Worm (Caenorhabditis elegans) whole organism, mixed stage, embryonic: ENCODE data around the gene mrpl-51.

Experiments
- M03D4.4 ChIP-seq: sonication (generic microtip); optimal IDR thresholded peaks from 2 replicates; lab custom pipeline; 2017; ENCODE audit warnings: mild to moderate bottlenecking, missing genetic modification characterization, missing compliant biosample characterization
- bed-3 ChIP-seq: fragments of 200-800 bp; sonication (Bioruptor generic); optimal IDR thresholded peaks from 3 replicates; lab custom pipeline; 2018; ENCODE audit warnings: mild to moderate bottlenecking, missing genetic modification characterization, moderate library complexity, missing compliant biosample characterization
- ceh-39 ChIP-seq: fragments of 150-350 bp; optimal IDR thresholded peaks from 2 replicates; lab custom pipeline; 2014; ENCODE audit warnings: missing biosample characterization, missing genetic modification characterization
- ceh-83 ChIP-seq: fragments of 200-800 bp; sonication (Bioruptor generic); optimal IDR thresholded peaks from 2 replicates; lab custom pipeline; 2018; ENCODE audit warnings: mild to moderate bottlenecking, missing genetic modification characterization, missing compliant biosample characterization
- cnd-1 ChIP-seq: fragments of 200-800 bp; sonication (Bioruptor generic); optimal IDR thresholded peaks from 2 replicates; lab custom pipeline; 2018; ENCODE audit warnings: mild to moderate bottlenecking, missing genetic modification characterization, missing compliant biosample characterization
- drap-1 ChIP-seq: fragments of 200-800 bp; sonication (Bioruptor generic); optimal IDR thresholded peaks from 3 replicates; lab custom pipeline; 2018; ENCODE audit warnings: mild to moderate bottlenecking, missing genetic modification characterization, missing compliant biosample characterization
- elt-1 ChIP-seq: sonication (generic microtip); optimal IDR thresholded peaks from 2 replicates; lab custom pipeline; 2017; ENCODE audit warnings: missing genetic modification characterization, mild to moderate bottlenecking, missing compliant biosample characterization, antibody characterized with exemption, moderate library complexity, borderline replicate concordance; ENCODE audit not compliant: insufficient read depth
- elt-3 ChIP-seq: fragments of 150-350 bp; optimal IDR thresholded peaks from 2 replicates; lab custom pipeline; 2014; ENCODE audit warnings: missing biosample characterization, missing genetic modification characterization
- ham-2 ChIP-seq: fragments of 200-800 bp; sonication (Bioruptor generic); optimal IDR thresholded peaks from 2 replicates; lab custom pipeline; 2018; ENCODE audit warnings: mild to moderate bottlenecking, missing genetic modification characterization, missing compliant biosample characterization
- hlh-1 ChIP-seq: fragments of 150-350 bp; optimal IDR thresholded peaks from 2 replicates; lab custom pipeline; 2014; ENCODE audit warnings: missing biosample characterization, missing genetic modification reagents, missing genetic modification characterization
- lin-32 ChIP-seq: fragments of 200-800 bp; sonication (Bioruptor generic); optimal IDR thresholded peaks from 2 replicates; lab custom pipeline; 2018; ENCODE audit warnings: mild to moderate bottlenecking, missing genetic modification characterization, missing compliant biosample characterization
- lsy-2 ChIP-seq: fragments of 150-350 bp; optimal IDR thresholded peaks from 2 replicates; lab custom pipeline; 2014; ENCODE audit warnings: missing biosample characterization, missing genetic modification characterization
- mab-5 ChIP-seq: fragments of 150-350 bp; optimal IDR thresholded peaks from 2 replicates; lab custom pipeline; 2014; ENCODE audit warnings: missing biosample characterization, missing genetic modification characterization
- mls-2 ChIP-seq: sonication (generic microtip); optimal IDR thresholded peaks from 2 replicates; lab custom pipeline; 2016; ENCODE audit warnings: mild to moderate bottlenecking, missing genetic modification characterization, moderate library complexity, missing compliant biosample characterization
- nhr-12 ChIP-seq: fragments of 150-350 bp; optimal IDR thresholded peaks from 2 replicates; lab custom pipeline; 2014; ENCODE audit warnings: missing biosample characterization, missing genetic modification characterization
- nhr-2 ChIP-seq: fragments of 150-350 bp; optimal IDR thresholded peaks from 2 replicates; lab custom pipeline; 2014; ENCODE audit warnings: missing biosample characterization, missing genetic modification characterization
- nhr-237 ChIP-seq: fragments of 150-350 bp; optimal IDR thresholded peaks from 2 replicates; lab custom pipeline; 2014; ENCODE audit warnings: missing biosample characterization, missing genetic modification characterization
- nhr-28 ChIP-seq: fragments of 150-350 bp; optimal IDR thresholded peaks from 2 replicates; lab custom pipeline; 2014; ENCODE audit warnings: missing biosample characterization, missing genetic modification characterization
- pha-4 ChIP-seq: fragments of 150-350 bp; optimal IDR thresholded peaks from 2 replicates; lab custom pipeline; 2018; ENCODE audit warnings: missing biosample characterization, missing genetic modification reagents, missing genetic modification characterization
- sem-2 ChIP-seq: fragments of 200-800 bp; sonication (Bioruptor generic); optimal IDR thresholded peaks from 2 replicates; lab custom pipeline; 2018; ENCODE audit warnings: mild to moderate bottlenecking, missing genetic modification characterization, missing compliant biosample characterization
- snpc-4 ChIP-seq: fragments of 150-350 bp; optimal IDR thresholded peaks from 2 replicates; lab custom pipeline; 2014; ENCODE audit warnings: missing biosample characterization, missing genetic modification characterization
- sptf-1 ChIP-seq: sonication (generic microtip); optimal IDR thresholded peaks from 2 replicates; lab custom pipeline; 2017; ENCODE audit warnings: mild to moderate bottlenecking, missing genetic modification characterization, moderate library complexity, missing compliant biosample characterization
- tbx-8 ChIP-seq: fragments of 200-800 bp; sonication (Bioruptor generic); optimal IDR thresholded peaks from 2 replicates; lab custom pipeline; 2018; ENCODE audit warnings: mild to moderate bottlenecking, missing genetic modification characterization, moderate library complexity, missing compliant biosample characterization
- unc-120 ChIP-seq: sonication (generic microtip); optimal IDR thresholded peaks from 2 replicates; lab custom pipeline; 2017; ENCODE audit warnings: missing genetic modification characterization, missing compliant biosample characterization; ENCODE audit not compliant: poor library complexity, severe bottlenecking
- unc-39 ChIP-seq: fragments of 150-350 bp; optimal IDR thresholded peaks from 2 replicates; lab custom pipeline; 2014; ENCODE audit warnings: missing biosample characterization, missing genetic modification characterization
- unc-62 ChIP-seq: fragments of 150-350 bp; optimal IDR thresholded peaks from 2 replicates; lab custom pipeline; 2014; ENCODE audit warnings: missing biosample characterization, missing genetic modification reagents, missing genetic modification characterization
- zip-8 ChIP-seq: fragments of 150-350 bp; optimal IDR thresholded peaks from 2 replicates; lab custom pipeline; 2014; ENCODE audit warnings: missing biosample characterization, missing genetic modification characterization
- ztf-11 ChIP-seq: fragments of 150-350 bp; optimal IDR thresholded peaks from 2 replicates; lab custom pipeline; 2014; ENCODE audit warnings: missing biosample characterization, missing genetic modification characterization

Gene mrpl-51

DNA sequence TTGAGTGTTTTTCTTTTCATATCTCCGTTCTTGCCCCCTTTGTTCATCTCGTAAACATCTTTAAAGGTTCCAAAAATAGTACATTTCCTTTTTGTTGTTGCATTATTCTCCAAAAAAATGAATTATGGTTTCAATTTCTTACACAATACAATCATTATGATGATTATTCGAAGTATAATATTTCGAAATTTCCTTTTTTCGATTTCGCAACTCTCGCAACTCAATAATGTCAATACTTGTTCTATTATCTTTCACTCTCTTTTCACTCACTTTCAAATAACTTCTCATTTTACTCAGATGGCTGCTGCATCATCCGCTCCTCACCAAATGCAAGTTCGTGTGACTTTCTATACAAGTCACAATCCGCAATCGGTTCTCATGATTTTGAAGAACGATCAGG, 2.9 kb downstream of the mrpl-51 start, which contains the start of gene sqst-1:
Gene sqst-1 (plus strand): TSS at position 298 of the 400 bp plus-strand sequence.
- TF ChIP-seq nhr-237 (tag; lab: Kevin White, UChicago) (no peak), nhr-2 (tag; lab: Kevin White, UChicago) (no peak), lin-32 (GFP tag; lab: Kevin White, UChicago) (no peak), ceh-39 (tag; lab: Kevin White, UChicago) (no peak)

DNA sequence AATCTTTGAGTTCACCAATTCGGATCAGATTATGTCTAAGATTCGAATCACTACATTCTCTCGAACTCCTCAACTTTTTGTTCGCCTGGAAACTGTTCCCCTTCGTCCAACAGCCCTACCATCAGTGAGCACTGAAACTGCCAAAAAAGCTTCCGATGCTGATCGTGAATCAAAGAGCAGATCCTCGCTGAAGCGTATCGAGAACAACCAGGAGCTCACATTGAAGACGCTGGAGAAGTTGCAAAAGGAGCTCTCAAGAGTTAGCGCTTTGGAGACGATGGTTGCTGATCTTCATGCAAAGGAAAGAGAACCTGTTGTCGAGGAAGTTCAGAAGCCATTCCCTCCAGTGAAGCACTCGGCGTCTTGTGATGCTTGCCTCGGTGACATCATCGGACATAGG, 3.7 kb downstream of the mrpl-51 start:
- TF ChIP-seq elt-3 (tag; lab: Kevin White, UChicago) (no peak), sem-2 (GFP tag; lab: Kevin White, UChicago) (no peak), lin-32 (GFP tag; lab: Kevin White, UChicago) (no peak)
- TF ChIP-seq, all 35 proteins: peak for 0

DNA sequence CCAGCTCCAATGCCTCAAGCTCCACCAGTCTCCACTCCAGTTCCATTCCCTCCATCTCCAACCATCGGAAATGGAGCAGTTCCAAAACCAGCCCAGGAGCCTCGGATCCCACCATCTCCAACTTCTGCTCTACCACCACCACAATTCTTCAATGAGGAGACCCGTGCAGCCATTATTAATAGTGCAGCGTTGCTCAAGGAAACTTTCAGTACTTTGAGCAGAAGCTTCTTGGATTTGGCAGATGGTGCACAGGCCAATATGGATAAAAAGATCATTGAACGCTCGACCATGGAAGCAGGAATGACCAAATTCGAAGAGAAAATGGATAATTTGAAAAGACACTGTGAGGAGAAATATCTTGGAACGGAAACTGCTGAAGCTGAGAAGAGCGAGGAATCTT, 4.3 kb downstream of the mrpl-51 start:
- TF ChIP-seq ham-2 (no peak), ceh-39 (tag; lab: Kevin White, UChicago) (no peak), unc-39 (no peak), elt-1 (tag; lab: Kevin White, UChicago) (no peak), mab-5 (tag; lab: Kevin White, UChicago) (no peak), drap-1 (GFP tag; lab: Kevin White, UChicago) (no peak), lsy-2 (tag; lab: Kevin White, UChicago) (no peak), pha-4 (tag; lab: Kevin White, UChicago) (no peak), hlh-1 (no peak), nhr-28 (tag; lab: Kevin White, UChicago) (no peak), sem-2 (GFP tag; lab: Kevin White, UChicago) (no peak), lin-32 (GFP tag; lab: Kevin White, UChicago) (no peak)
- TF ChIP-seq, all 35 proteins: peak for 0

DNA sequence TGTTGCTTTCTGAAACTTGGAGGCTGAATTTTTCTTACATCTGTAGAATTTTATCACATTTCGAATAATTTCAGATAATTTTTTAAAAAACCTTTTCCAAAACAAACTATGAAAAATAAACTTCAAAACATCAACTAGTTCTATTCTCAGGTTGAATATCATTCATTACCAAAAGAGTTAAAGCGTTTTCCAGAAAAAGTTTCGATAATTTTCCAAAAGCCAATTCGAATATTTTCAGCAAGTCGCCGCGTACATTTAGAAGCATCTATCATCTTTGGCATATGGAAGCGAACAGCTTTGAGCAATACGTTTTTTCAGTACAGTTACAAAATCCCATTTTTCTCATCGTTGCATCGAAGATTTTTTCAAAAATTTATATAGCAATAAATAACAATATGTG, 5.8 kb downstream of the mrpl-51 start:
- TF ChIP-seq bed-3 (GFP tag; lab: Kevin White, UChicago): no peak
- TF ChIP-seq ceh-83: no peak
- TF ChIP-seq zip-8: no peak
- TF ChIP-seq mls-2 (tag; lab: Kevin White, UChicago): no peak
- no peak for TF ChIP-seq unc-62 (GFP tag; lab: Kevin White, UChicago)
- TF ChIP-seq pha-4 (tag; lab: Kevin White, UChicago): no peak
- no peak for TF ChIP-seq lsy-2 (tag; lab: Kevin White, UChicago)
- no peak for TF ChIP-seq mab-5 (tag; lab: Kevin White, UChicago)
- TF ChIP-seq snpc-4 (tag; lab: Kevin White, UChicago): no peak
- TF ChIP-seq nhr-12: no peak
- TF ChIP-seq sem-2 (GFP tag; lab: Kevin White, UChicago): no peak
- no peak for TF ChIP-seq nhr-237 (tag; lab: Kevin White, UChicago)
- no peak for TF ChIP-seq unc-39
- no peak for TF ChIP-seq sptf-1
- TF ChIP-seq tbx-8 (GFP tag; lab: Kevin White, UChicago): no peak
- no peak for TF ChIP-seq elt-3 (tag; lab: Kevin White, UChicago)
- TF ChIP-seq unc-120 (tag; lab: Kevin White, UChicago): no peak

DNA sequence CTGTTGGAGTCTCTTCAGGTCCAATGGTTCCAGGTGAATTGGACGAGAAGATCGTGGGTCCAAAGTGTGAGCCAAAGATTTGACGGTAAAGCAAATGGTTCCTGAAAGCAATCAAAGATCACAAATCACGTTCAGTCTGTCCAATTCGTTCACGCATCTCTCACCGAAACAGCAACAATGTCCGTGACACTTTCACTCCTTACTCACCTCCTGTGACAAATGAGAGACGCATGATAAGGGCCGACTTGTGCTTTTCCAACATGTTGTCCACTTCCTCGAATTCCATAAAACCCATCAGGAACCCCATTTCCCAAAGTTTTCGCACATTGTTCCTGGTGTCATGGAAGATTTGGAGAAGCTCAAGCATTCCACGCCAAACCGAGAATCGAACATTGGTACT, 9.3 kb downstream of the mrpl-51 start:
- TF ChIP-seq cnd-1 (tag; lab: Kevin White, UChicago): no peak
- TF ChIP-seq elt-1 (tag; lab: Kevin White, UChicago): no peak
- no peak for TF ChIP-seq sem-2 (GFP tag; lab: Kevin White, UChicago)
- TF ChIP-seq ztf-11: no peak
- no peak for TF ChIP-seq bed-3 (GFP tag; lab: Kevin White, UChicago)
- no peak for TF ChIP-seq snpc-4 (tag; lab: Kevin White, UChicago)

DNA sequence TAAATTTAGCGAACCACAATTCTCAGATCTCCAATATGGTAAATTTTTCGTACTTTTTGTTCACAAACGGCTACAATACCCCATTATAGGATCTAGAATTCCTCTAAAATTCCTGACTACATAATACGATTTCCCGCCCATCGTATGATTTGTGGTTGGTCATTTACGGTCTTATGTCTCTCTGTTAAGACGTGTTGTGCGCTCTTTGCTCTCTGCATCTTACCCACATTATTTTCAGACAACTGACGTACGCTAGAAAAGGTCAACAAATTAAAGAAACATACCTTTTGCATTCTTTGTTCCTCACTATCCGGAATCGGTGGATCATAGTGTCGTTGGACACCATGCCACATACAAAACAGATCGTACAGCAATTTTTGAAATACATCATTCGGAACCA, 11.9 kb downstream of the mrpl-51 start:
- TF ChIP-seq bed-3 (GFP tag; lab: Kevin White, UChicago): no peak
- no peak for TF ChIP-seq M03D4.4 (tag; lab: Kevin White, UChicago)
- no peak for TF ChIP-seq sem-2 (GFP tag; lab: Kevin White, UChicago)
- no peak for TF ChIP-seq zip-8
- TF ChIP-seq cnd-1 (tag; lab: Kevin White, UChicago): no peak
- no peak for TF ChIP-seq unc-62 (GFP tag; lab: Kevin White, UChicago)
- TF ChIP-seq lin-32 (GFP tag; lab: Kevin White, UChicago): no peak
- no peak for TF ChIP-seq unc-39
- TF ChIP-seq, all 35 proteins: peak for 0
